Fruit fly (Drosophila melanogaster): ENCODE results near the gene mtSSB.

mtSSB gene

dm6 chr3R:16186791-16187681, 18.0 kb downstream of the mtSSB start, which contains the start of gene sra (continued):
- no peak for TF ChIP-seq Hr78 (GFP tag; optimal IDR thresholded peaks at IDR 0.05)
- no peak for TF ChIP-seq z (GFP tag; IDR thresholded peaks at IDR 0.05)
- TF ChIP-seq sisA (GFP tag; IDR thresholded peaks at IDR 0.05) = no peak
- no peak for TF ChIP-seq CG9215 (GFP tag; IDR thresholded peaks at IDR 0.05)
- TF ChIP-seq Fer2 (tag; optimal IDR thresholded peaks at IDR 0.05) = no peak
- peak; percentile 39 for TF ChIP-seq ems (GFP tag; optimal IDR thresholded peaks at IDR 0.05)
- no peak for TF ChIP-seq croc (GFP tag; conservative IDR thresholded peaks at IDR 0.05)
- peak; percentile 13 for TF ChIP-seq unpg (GFP tag; optimal IDR thresholded peaks at IDR 0.05)
- TF ChIP-seq Scr (GFP tag; IDR thresholded peaks at IDR 0.05; ENCODE audit: partially characterized antibody) = peak; percentile 94
- TF ChIP-seq Blimp-1 (GFP tag; optimal IDR thresholded peaks at IDR 0.05) = no peak
- peak; percentile 15; the same call in 1 of the 2 replicates for TF ChIP-seq HLH3B (GFP tag; IDR thresholded peaks at IDR 0.05)
- no peak for TF ChIP-seq CG11723 (GFP tag; optimal IDR thresholded peaks at IDR 0.05)
- no peak for TF ChIP-seq fd96Cb (tag; optimal IDR thresholded peaks at IDR 0.05)
- 0 out of 2 replicates have a peak, but pooled peaks have one; percentile 40 for TF ChIP-seq CG17328 (GFP tag; IDR thresholded peaks at IDR 0.05)
- TF ChIP-seq CG12744 (GFP tag; optimal IDR thresholded peaks at IDR 0.05) = peak; percentile 2
- no peak for TF ChIP-seq ttk (GFP tag; IDR thresholded peaks at IDR 0.05)
- TF ChIP-seq sqz (GFP tag; optimal IDR thresholded peaks at IDR 0.05) = no peak
- no peak for TF ChIP-seq CG2889 (GFP tag; IDR thresholded peaks at IDR 0.05)
- TF ChIP-seq CG34422 (GFP tag; IDR thresholded peaks at IDR 0.05) = peak; percentile 75; the same call in 1 of the 3 replicates
- TF ChIP-seq CG34224 (GFP tag; IDR thresholded peaks at IDR 0.05; ENCODE audit: partially characterized antibody) = peak; percentile 97
- no peak for TF ChIP-seq CG4424 (GFP tag; optimal IDR thresholded peaks at IDR 0.05)
- TF ChIP-seq peb (GFP tag; IDR thresholded peaks at IDR 0.05) = no peak
- TF ChIP-seq CG10565 (GFP tag; optimal IDR thresholded peaks at IDR 0.05) = no peak
- no peak for TF ChIP-seq Sry-β (GFP tag; optimal IDR thresholded peaks at IDR 0.05)
- TF ChIP-seq cas (GFP tag; IDR thresholded peaks at IDR 0.05) = no peak
- TF ChIP-seq CG18262 (tag; optimal IDR thresholded peaks at IDR 0.05) = peak; percentile 31
- TF ChIP-seq Optix (GFP tag; IDR thresholded peaks at IDR 0.05) = no peak
- no peak; the same call in 1 of the 2 replicates for TF ChIP-seq CG11247 (GFP tag; IDR thresholded peaks at IDR 0.05)
- TF ChIP-seq dan (GFP tag; IDR thresholded peaks at IDR 0.05) = no peak
- TF ChIP-seq CG12071 (GFP tag; optimal IDR thresholded peaks at IDR 0.05) = no peak
- TF ChIP-seq Rx (GFP tag; IDR thresholded peaks at IDR 0.05) = no peak
- TF ChIP-seq lola (GFP tag; optimal IDR thresholded peaks at IDR 0.05) = no peak
- TF ChIP-seq fd102C (GFP tag; optimal IDR thresholded peaks at IDR 0.05) = no peak
- peak; percentile 78 for TF ChIP-seq CG13624 (GFP tag; optimal IDR thresholded peaks at IDR 0.05)
- peak; percentile 44 for TF ChIP-seq Mad (GFP tag; optimal IDR thresholded peaks at IDR 0.05)
- TF ChIP-seq Chrac-16 (GFP tag; optimal IDR thresholded peaks at IDR 0.05) = no peak
- no peak for TF ChIP-seq CG8478 (optimal IDR thresholded peaks at IDR 0.05)
- no peak for TF ChIP-seq bab2 (GFP tag; optimal IDR thresholded peaks at IDR 0.05)
- TF ChIP-seq pfk (GFP tag; optimal IDR thresholded peaks at IDR 0.05) = no peak
- no peak for TF ChIP-seq gce (GFP tag; IDR thresholded peaks at IDR 0.05)
- TF ChIP-seq tx (GFP tag; optimal IDR thresholded peaks at IDR 0.05) = peak; percentile 16
- TF ChIP-seq CG10431 (GFP tag; optimal IDR thresholded peaks at IDR 0.05) = no peak
- TF ChIP-seq Dref (GFP tag; IDR thresholded peaks at IDR 0.05) = peak; percentile 100
- TF ChIP-seq ham (GFP tag; IDR thresholded peaks at IDR 0.05) = no peak
- TF ChIP-seq CG16815 (GFP tag; optimal IDR thresholded peaks at IDR 0.05) = no peak
- TF ChIP-seq Mes4 (GFP tag; optimal IDR thresholded peaks at IDR 0.05) = no peak
- peak; percentile 48 for TF ChIP-seq B-H2 (GFP tag; optimal IDR thresholded peaks at IDR 0.05)
- peak; percentile 59 for TF ChIP-seq NFAT (GFP tag; IDR thresholded peaks at IDR 0.05)
- TF ChIP-seq wdn (GFP tag; IDR thresholded peaks at IDR 0.05) = 0 out of 2 replicates have a peak, but pooled peaks have one; percentile 12
- peak; percentile 37 for TF ChIP-seq lilli (GFP tag; optimal IDR thresholded peaks at IDR 0.05)

Measured in whole organism, embryonic.